Fruit fly (Drosophila melanogaster) whole organism, embryonic: Measurements from ENCODE around the gene sunz.
A peak's percentile ranks its signal among the peaks of the same experiment; 100 is the strongest.

Experiments used
- Blimp-1 ChIP-seq: fragments of 200-800 bp; sonication (Bioruptor generic); optimal IDR thresholded peaks from 3 replicates; lab custom pipeline; 2018; ENCODE audit warnings: missing biosample characterization, missing genetic modification characterization, mild to moderate bottlenecking, moderate library complexity, missing genetic modification reagents
- CG10274 ChIP-seq: fragments of 200-800 bp; sonication (Bioruptor generic); optimal IDR thresholded peaks from 3 replicates; lab custom pipeline; 2017; ENCODE audit warnings: missing biosample characterization, mild to moderate bottlenecking, missing genetic modification characterization
- CG10462 ChIP-seq: fragments of 200-800 bp; sonication (Bioruptor generic); optimal IDR thresholded peaks from 2 replicates; lab custom pipeline; 2016; ENCODE audit warnings: missing biosample characterization, missing genetic modification characterization
- CG10543 ChIP-seq: fragments of 200-800 bp; sonication (Bioruptor generic); optimal IDR thresholded peaks from 3 replicates; lab custom pipeline; 2017; ENCODE audit warnings: missing biosample characterization, mild to moderate bottlenecking, missing genetic modification characterization, moderate library complexity
- CG11560 ChIP-seq: fragments of 200-800 bp; sonication (Bioruptor generic); IDR thresholded peaks from 3 replicates; pipeline ENCODE4 v1.3.6; 2022; ENCODE audit warnings: missing biosample characterization, missing genetic modification characterization
- CG1233 ChIP-seq: fragments of 200-800 bp; sonication (Bioruptor generic); optimal IDR thresholded peaks from 4 replicates; lab custom pipeline; 2018; ENCODE audit warnings: missing biosample characterization, mild to moderate bottlenecking, missing genetic modification characterization
- CG12769 ChIP-seq: fragments of 200-800 bp; sonication (Bioruptor generic); optimal IDR thresholded peaks from 2 replicates; lab custom pipeline; 2019; ENCODE audit warnings: missing biosample characterization, mild to moderate bottlenecking, missing genetic modification characterization, moderate library complexity
- CG13894 ChIP-seq: fragments of 200-800 bp; sonication (Bioruptor generic); optimal IDR thresholded peaks from 3 replicates; lab custom pipeline; 2018; ENCODE audit warnings: missing biosample characterization, mild to moderate bottlenecking, missing genetic modification characterization, moderate library complexity
- CG14710 ChIP-seq: fragments of 200-800 bp; sonication (Bioruptor generic); optimal IDR thresholded peaks from 3 replicates; lab custom pipeline; 2019; ENCODE audit warnings: missing biosample characterization, mild to moderate bottlenecking, missing genetic modification characterization, moderate library complexity
- CG17361 ChIP-seq: fragments of 200-800 bp; sonication (Bioruptor generic); IDR thresholded peaks from 3 replicates; pipeline ENCODE4 v1.3.6; 2022; ENCODE audit warnings: missing biosample characterization, missing genetic modification characterization
- CG1832 ChIP-seq: fragments of 200-800 bp; sonication (Bioruptor generic); optimal IDR thresholded peaks from 2 replicates; lab custom pipeline; 2017; ENCODE audit warnings: missing biosample characterization, mild to moderate bottlenecking, missing genetic modification characterization, inconsistent platforms
- CG18764 ChIP-seq: fragments of 200-800 bp; sonication (Bioruptor generic); optimal IDR thresholded peaks from 3 replicates; lab custom pipeline; 2016; ENCODE audit warnings: missing biosample characterization, missing genetic modification characterization
- CG2116 ChIP-seq: fragments of 200-800 bp; sonication (Bioruptor generic); optimal IDR thresholded peaks from 3 replicates; lab custom pipeline; 2018; ENCODE audit warnings: missing biosample characterization, mild to moderate bottlenecking, missing genetic modification characterization
- CG3163 ChIP-seq: fragments of 200-800 bp; sonication (Bioruptor generic); optimal IDR thresholded peaks from 3 replicates; lab custom pipeline; 2016; ENCODE audit warnings: missing biosample characterization, missing genetic modification characterization
- CG32772 ChIP-seq: fragments of 200-800 bp; sonication (Bioruptor generic); IDR thresholded peaks from 2 replicates; pipeline ENCODE4 v1.3.6; 2022; ENCODE audit warnings: missing biosample characterization, missing genetic modification characterization
- CG33213 ChIP-seq: fragments of 200-800 bp; sonication (Bioruptor generic); optimal IDR thresholded peaks from 3 replicates; lab custom pipeline; 2016; ENCODE audit warnings: missing biosample characterization, missing genetic modification characterization
- CG4282 ChIP-seq: fragments of 200-800 bp; sonication (Bioruptor generic); optimal IDR thresholded peaks from 2 replicates; lab custom pipeline; 2016; ENCODE audit warnings: missing biosample characterization, missing genetic modification characterization
- CG4328 ChIP-seq: fragments of 200-800 bp; sonication (Bioruptor generic); optimal IDR thresholded peaks from 3 replicates; lab custom pipeline; 2017; ENCODE audit warnings: missing biosample characterization, missing genetic modification reagents, missing genetic modification characterization
- CG43689 ChIP-seq: fragments of 200-800 bp; sonication (Bioruptor generic); IDR thresholded peaks from 2 replicates; pipeline ENCODE4 v1.3.6; 2022; ENCODE audit warnings: missing biosample characterization, missing genetic modification characterization
- CG4820 ChIP-seq: fragments of 200-800 bp; sonication (Bioruptor generic); optimal IDR thresholded peaks from 3 replicates; lab custom pipeline; 2016; ENCODE audit warnings: missing biosample characterization, missing genetic modification characterization
- CG6813 ChIP-seq: fragments of 200-800 bp; sonication (Bioruptor generic); optimal IDR thresholded peaks from 2 replicates; lab custom pipeline; 2017; ENCODE audit warnings: missing biosample characterization, missing genetic modification characterization, mild to moderate bottlenecking, moderate library complexity, missing genetic modification reagents
- CG8944 ChIP-seq: fragments of 200-800 bp; sonication (Bioruptor generic); optimal IDR thresholded peaks from 3 replicates; lab custom pipeline; 2016; ENCODE audit warnings: missing biosample characterization, missing genetic modification characterization
- CrebB ChIP-seq: fragments of 200-800 bp; sonication (Bioruptor generic); optimal IDR thresholded peaks from 3 replicates; lab custom pipeline; 2018; ENCODE audit warnings: missing biosample characterization, mild to moderate bottlenecking, missing genetic modification characterization
- Hey ChIP-seq: fragments of 200-800 bp; sonication (Bioruptor generic); optimal IDR thresholded peaks from 3 replicates; lab custom pipeline; 2018; ENCODE audit warnings: missing biosample characterization, mild to moderate bottlenecking, missing genetic modification characterization
- Lim3 ChIP-seq: fragments of 200-800 bp; sonication (Bioruptor generic); IDR thresholded peaks from 2 replicates; pipeline ENCODE4 v1.3.6; 2022; ENCODE audit warnings: missing biosample characterization, missing genetic modification characterization
- Med ChIP-seq: fragments of 200-800 bp; sonication (Bioruptor generic); peaks from one replicate; lab custom pipeline; 2016; ENCODE audit warnings: missing biosample characterization, missing genetic modification characterization, mild to moderate bottlenecking, inconsistent platforms, moderate library complexity
- Nf-YC ChIP-seq: fragments of 200-800 bp; optimal IDR thresholded peaks from 3 replicates; lab custom pipeline; 2019; ENCODE audit warnings: missing biosample characterization, mild to moderate bottlenecking, missing genetic modification characterization, moderate library complexity
- Poxn ChIP-seq: fragments of 200-800 bp; sonication (Bioruptor generic); IDR thresholded peaks from 2 replicates; pipeline ENCODE4 v1.3.6; 2022; ENCODE audit warnings: missing biosample characterization, missing genetic modification characterization
- Ptx1 ChIP-seq: fragments of 200-800 bp; sonication (Bioruptor generic); IDR thresholded peaks from 2 replicates; pipeline ENCODE4 v1.3.6; 2022; ENCODE audit warnings: missing biosample characterization, missing genetic modification characterization
- Sry-β ChIP-seq: fragments of 200-800 bp; sonication (Bioruptor generic); optimal IDR thresholded peaks from 2 replicates; lab custom pipeline; 2018; ENCODE audit warnings: missing biosample characterization, mild to moderate bottlenecking, missing genetic modification characterization, moderate library complexity
- TFAM ChIP-seq: fragments of 200-800 bp; sonication (Bioruptor generic); optimal IDR thresholded peaks from 2 replicates; lab custom pipeline; 2017; ENCODE audit warnings: missing biosample characterization, missing genetic modification characterization, inconsistent platforms
- Tbp ChIP-seq: fragments of >200 bp; optimal IDR thresholded peaks from 2 replicates; lab custom pipeline; 2018; ENCODE audit warnings: missing biosample characterization, missing genetic modification characterization
- Xrp1 ChIP-seq: fragments of 200-800 bp; sonication (Bioruptor generic); IDR thresholded peaks from 2 replicates; pipeline ENCODE4 v1.3.6; 2022; ENCODE audit warnings: missing biosample characterization, missing genetic modification characterization
- al ChIP-seq: fragments of 200-800 bp; sonication (Bioruptor generic); IDR thresholded peaks from 2 replicates; pipeline ENCODE4 v1.3.6; 2022; ENCODE audit warnings: missing biosample characterization, missing genetic modification characterization
- ara ChIP-seq: fragments of 200-800 bp; sonication (Bioruptor generic); IDR thresholded peaks from 2 replicates; pipeline ENCODE4 v1.3.6; 2022; ENCODE audit warnings: missing biosample characterization, missing genetic modification characterization
- az2 ChIP-seq: fragments of 200-800 bp; sonication (Bioruptor generic); optimal IDR thresholded peaks from 3 replicates; lab custom pipeline; 2016; ENCODE audit warnings: missing biosample characterization, missing genetic modification characterization
- btn ChIP-seq: fragments of 200-800 bp; sonication (Bioruptor generic); optimal IDR thresholded peaks from 2 replicates; lab custom pipeline; 2016; ENCODE audit warnings: missing biosample characterization, missing genetic modification characterization
- cato ChIP-seq: fragments of 200-800 bp; sonication (Bioruptor generic); optimal IDR thresholded peaks from 2 replicates; lab custom pipeline; 2016; ENCODE audit warnings: missing biosample characterization, missing genetic modification characterization, borderline replicate concordance
- cg ChIP-seq: fragments of 200-800 bp; sonication (Bioruptor generic); optimal IDR thresholded peaks from 3 replicates; lab custom pipeline; 2019; ENCODE audit warnings: missing biosample characterization, mild to moderate bottlenecking, missing genetic modification characterization, moderate library complexity
- chm ChIP-seq: fragments of 200-800 bp; sonication (Bioruptor generic); IDR thresholded peaks from 2 replicates; pipeline ENCODE4 v1.3.6; 2022; ENCODE audit warnings: missing biosample characterization, missing genetic modification characterization
- en ChIP-seq: fragments of 200-800 bp; sonication (Bioruptor generic); optimal IDR thresholded peaks from 2 replicates; lab custom pipeline; 2016; ENCODE audit warnings: missing biosample characterization, missing genetic modification characterization
- fd102C ChIP-seq: fragments of 200-800 bp; sonication (Bioruptor generic); optimal IDR thresholded peaks from 2 replicates; lab custom pipeline; 2018; ENCODE audit warnings: missing biosample characterization, mild to moderate bottlenecking, missing genetic modification characterization, moderate library complexity
- fd96Cb ChIP-seq: fragments of 200-800 bp; sonication (Bioruptor generic); optimal IDR thresholded peaks from 2 replicates; lab custom pipeline; 2018; ENCODE audit warnings: missing biosample characterization, mild to moderate bottlenecking, missing genetic modification characterization, moderate library complexity
- fu2 ChIP-seq: fragments of 200-800 bp; sonication (Bioruptor generic); optimal IDR thresholded peaks from 2 replicates; lab custom pipeline; 2016; ENCODE audit warnings: missing biosample characterization, missing genetic modification characterization
- hth ChIP-seq: fragments of >200 bp; optimal IDR thresholded peaks from 2 replicates; lab custom pipeline; 2017; ENCODE audit warnings: inconsistent platforms
- kay ChIP-seq: fragments of 200-800 bp; sonication (Bioruptor generic); optimal IDR thresholded peaks from 2 replicates; lab custom pipeline; 2016; ENCODE audit warnings: missing biosample characterization, missing genetic modification characterization
- knrl ChIP-seq: fragments of 200-800 bp; sonication (Bioruptor generic); IDR thresholded peaks from 3 replicates; pipeline ENCODE4 v1.3.6; 2022; ENCODE audit warnings: missing biosample characterization, missing genetic modification characterization; ENCODE audit not compliant: partially characterized antibody
- pb ChIP-seq: fragments of 200-800 bp; sonication (Bioruptor generic); optimal IDR thresholded peaks from 3 replicates; lab custom pipeline; 2016; ENCODE audit warnings: missing biosample characterization, missing genetic modification characterization
- phol ChIP-seq: fragments of 200-800 bp; sonication (Bioruptor generic); optimal IDR thresholded peaks from 3 replicates; lab custom pipeline; 2018; ENCODE audit warnings: missing biosample characterization, mild to moderate bottlenecking, missing genetic modification characterization, moderate library complexity
- stc ChIP-seq: fragments of 200-800 bp; sonication (Bioruptor generic); IDR thresholded peaks from 2 replicates; pipeline ENCODE4 v1.3.6; 2022; ENCODE audit warnings: missing biosample characterization, missing genetic modification characterization
- wek ChIP-seq: fragments of 200-800 bp; sonication (Bioruptor generic); optimal IDR thresholded peaks from 3 replicates; lab custom pipeline; 2018; ENCODE audit warnings: missing biosample characterization, mild to moderate bottlenecking, missing genetic modification characterization, moderate library complexity

sunz gene

DNA sequence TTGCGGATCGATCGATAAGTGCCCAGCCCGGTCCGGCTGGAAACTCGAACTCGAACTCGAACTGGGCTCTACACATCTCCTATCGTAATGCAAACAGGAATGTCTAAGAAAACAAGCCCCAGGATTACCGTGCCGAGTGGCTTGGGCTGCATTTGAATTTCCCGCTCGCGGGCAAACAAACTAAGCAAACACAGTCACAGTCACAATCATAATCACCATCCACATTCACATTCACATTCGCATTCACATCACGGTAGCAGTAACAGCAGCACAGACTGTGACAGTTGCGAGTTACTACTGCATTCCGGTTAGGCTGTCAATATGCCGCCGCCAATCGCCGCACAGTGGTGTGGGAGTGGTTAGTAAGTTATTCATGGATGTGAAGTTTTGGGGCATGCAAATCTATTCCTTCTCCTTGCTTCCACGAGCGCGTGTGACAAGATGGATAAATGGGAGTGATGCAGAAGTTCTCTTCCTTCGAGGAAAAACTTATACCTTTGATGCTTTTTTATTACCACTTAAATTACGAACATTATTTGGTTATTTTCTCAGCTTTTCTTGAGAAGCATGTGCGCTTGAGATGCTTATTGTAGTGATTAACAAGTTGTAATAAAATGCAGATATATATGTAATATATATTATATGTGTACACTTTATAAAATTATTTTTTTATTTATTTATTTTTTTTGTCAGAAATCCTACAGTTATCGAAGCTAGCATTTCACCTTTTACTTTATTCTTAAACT, 34.6 kb downstream of the sunz start (continued):
- TF ChIP-seq Xrp1 (GFP tag; lab: Robert Waterston, UW) (peak; percentile 53), fd96Cb (no peak), Tbp (GFP tag; lab: Kevin White, UChicago) (no peak), CG4282 (GFP tag; lab: Kevin White, UChicago) (no peak), pb (GFP tag; lab: Kevin White, UChicago) (no peak), Sry-β (GFP tag; lab: Kevin White, UChicago) (no peak), CG17361 (GFP tag; lab: Robert Waterston, UW) (peak; percentile 75), fu2 (GFP tag; lab: Kevin White, UChicago) (no peak), CG10462 (GFP tag; lab: Kevin White, UChicago) (no peak), cato (GFP tag; lab: Kevin White, UChicago) (no peak), Hey (tag; lab: Kevin White, UChicago) (no peak), wek (GFP tag; lab: Kevin White, UChicago) (peak; percentile 18), phol (tag; lab: Kevin White, UChicago) (peak; percentile 25), CG4820 (GFP tag; lab: Kevin White, UChicago) (no peak), CG1832 (GFP tag; lab: Kevin White, UChicago) (no peak), CG18764 (GFP tag; lab: Kevin White, UChicago) (no peak), CG3163 (GFP tag; lab: Kevin White, UChicago) (no peak), en (GFP tag; lab: Kevin White, UChicago) (no peak), CG11560 (tag; lab: Robert Waterston, UW) (no peak), CG12769 (tag; lab: Kevin White, UChicago) (no peak), Ptx1 (no peak), CG1233 (GFP tag; lab: Kevin White, UChicago) (peak; percentile 12), knrl (GFP tag; lab: Robert Waterston, UW) (0 out of 3 replicates have a peak, but pooled peaks have one; percentile 13), CG10543 (GFP tag; lab: Kevin White, UChicago) (no peak), Med (GFP tag; lab: Kevin White, UChicago) (peak; percentile 83), CG4328 (no peak), fd102C (GFP tag; lab: Kevin White, UChicago) (peak; percentile 78), stc (no peak), Blimp-1 (GFP tag; lab: Kevin White, UChicago) (no peak), CG10274 (GFP tag; lab: Kevin White, UChicago) (no peak), CG8944 (no peak), ara (no peak; the same call in 1 of the 2 replicates), cg (GFP tag; lab: Kevin White, UChicago) (no peak), kay (GFP tag; lab: Kevin White, UChicago) (no peak), TFAM (GFP tag; lab: Kevin White, UChicago) (no peak), CG32772 (GFP tag; lab: Robert Waterston, UW) (no peak), al (no peak), CG43689 (GFP tag; lab: Robert Waterston, UW) (no peak), CrebB (tag; lab: Kevin White, UChicago) (no peak), CG13894 (no peak), Lim3 (no peak), CG14710 (peak; percentile 12), az2 (peak; percentile 17), btn (GFP tag; lab: Kevin White, UChicago) (peak; percentile 8), chm (GFP tag; lab: Robert Waterston, UW) (0 out of 2 replicates have a peak, but pooled peaks have one; percentile 51), CG6813 (peak; percentile 49), Poxn (GFP tag; lab: Robert Waterston, UW) (no peak), hth (no peak), CG2116 (GFP tag; lab: Kevin White, UChicago) (no peak), CG33213 (GFP tag; lab: Kevin White, UChicago) (no peak), Nf-YC (tag; lab: Kevin White, UChicago) (no peak)
